Fruit fly (Drosophila melanogaster) whole organism, wandering third instar larva: ENCODE measurements around the gene CG14731.

Source experiments
- fru ChIP-seq: fragments of 200-800 bp; sonication (Bioruptor generic); optimal IDR thresholded peaks from 3 replicates; lab custom pipeline; 2016; ENCODE audit warnings: missing biosample characterization, mild to moderate bottlenecking, missing genetic modification characterization
- pan ChIP-seq: fragments of >200 bp; optimal IDR thresholded peaks from 2 replicates; lab custom pipeline; 2017

dm6 chr3R:11962739-11963214 is 31.7 kb downstream of the CG14731 start, which contains the start of the genes CG3281 and aurA:
- TF ChIP-seq pan (no peak), fru (GFP tag; lab: Kevin White, UChicago) (peak; percentile 78)
